Fruit fly (Drosophila melanogaster) whole organism, embryonic: ENCODE measurements around the gene fz3.

ENCODE experiments used
- CG11456 ChIP-seq: fragments of 200-800 bp; sonication (Bioruptor generic); IDR thresholded peaks from 3 replicates; pipeline ENCODE4 v1.3.6; 2022; ENCODE audit warnings: missing biosample characterization, missing genetic modification characterization
- CG12236 ChIP-seq: fragments of 200-800 bp; sonication (Bioruptor generic); optimal IDR thresholded peaks from 2 replicates; lab custom pipeline; 2016; ENCODE audit warnings: missing biosample characterization, missing genetic modification characterization
- CG12769 ChIP-seq: fragments of 200-800 bp; sonication (Bioruptor generic); optimal IDR thresholded peaks from 2 replicates; lab custom pipeline; 2019; ENCODE audit warnings: missing biosample characterization, mild to moderate bottlenecking, missing genetic modification characterization, moderate library complexity
- CG13624 ChIP-seq: fragments of 200-800 bp; sonication (Bioruptor generic); optimal IDR thresholded peaks from 2 replicates; lab custom pipeline; 2016; ENCODE audit warnings: missing biosample characterization, missing genetic modification characterization
- CG14441 ChIP-seq: fragments of 200-800 bp; sonication (Bioruptor generic); IDR thresholded peaks from 2 replicates; pipeline ENCODE4 v1.3.6; 2022; ENCODE audit warnings: missing biosample characterization, missing genetic modification characterization
- CG16779 ChIP-seq: fragments of 200-800 bp; sonication (Bioruptor generic); IDR thresholded peaks from 2 replicates; pipeline ENCODE4 v1.3.6; 2022; ENCODE audit warnings: missing biosample characterization, missing genetic modification characterization
- CG18262 ChIP-seq: fragments of 200-800 bp; optimal IDR thresholded peaks from 3 replicates; lab custom pipeline; 2019; ENCODE audit warnings: missing biosample characterization, mild to moderate bottlenecking, missing genetic modification characterization, moderate library complexity
- CG2202 ChIP-seq: fragments of 200-800 bp; sonication (Bioruptor generic); optimal IDR thresholded peaks from 2 replicates; lab custom pipeline; 2018; ENCODE audit warnings: missing biosample characterization, mild to moderate bottlenecking, missing genetic modification characterization
- CG2875 ChIP-seq: fragments of 200-800 bp; sonication (Bioruptor generic); optimal IDR thresholded peaks from 2 replicates; lab custom pipeline; 2017; ENCODE audit warnings: missing biosample characterization, mild to moderate bottlenecking, missing genetic modification characterization, missing genetic modification reagents
- CG3065 ChIP-seq: fragments of 200-800 bp; sonication (Bioruptor generic); optimal IDR thresholded peaks from 2 replicates; lab custom pipeline; 2016; ENCODE audit warnings: missing biosample characterization, missing genetic modification characterization
- CG31441 ChIP-seq: fragments of 200-800 bp; sonication (Bioruptor generic); IDR thresholded peaks from 2 replicates; pipeline ENCODE4 v1.3.6; 2022; ENCODE audit warnings: missing biosample characterization, missing genetic modification characterization
- CG3163 ChIP-seq: fragments of 200-800 bp; sonication (Bioruptor generic); optimal IDR thresholded peaks from 3 replicates; lab custom pipeline; 2016; ENCODE audit warnings: missing biosample characterization, missing genetic modification characterization
- CG3281 ChIP-seq: fragments of 200-800 bp; sonication (Bioruptor generic); optimal IDR thresholded peaks from 3 replicates; lab custom pipeline; 2017; ENCODE audit warnings: missing biosample characterization, mild to moderate bottlenecking, missing genetic modification characterization
- CG34224 ChIP-seq: fragments of 200-800 bp; sonication (Bioruptor generic); IDR thresholded peaks from 3 replicates; pipeline ENCODE4 v1.3.6; 2022; ENCODE audit warnings: missing biosample characterization, missing genetic modification characterization; ENCODE audit not compliant: partially characterized antibody
- CG4854 ChIP-seq: fragments of 200-800 bp; sonication (Bioruptor generic); optimal IDR thresholded peaks from 2 replicates; lab custom pipeline; 2016; ENCODE audit warnings: missing biosample characterization, missing genetic modification characterization, inconsistent platforms
- CG7556 ChIP-seq: fragments of 200-800 bp; sonication (Bioruptor generic); optimal IDR thresholded peaks from 2 replicates; lab custom pipeline; 2017; ENCODE audit warnings: missing biosample characterization, mild to moderate bottlenecking, missing genetic modification characterization
- CG9727 ChIP-seq: fragments of 200-800 bp; sonication (Bioruptor generic); optimal IDR thresholded peaks from 3 replicates; lab custom pipeline; 2017; ENCODE audit warnings: missing biosample characterization, mild to moderate bottlenecking, missing genetic modification characterization
- Dfd ChIP-seq, 2 experiments: fragments of >200 bp; optimal IDR thresholded peaks; 2 replicates each; lab custom pipeline; 2017; ENCODE audit warnings: missing biosample characterization in 2 of 2, missing genetic modification characterization in 2 of 2
- Dp ChIP-seq: fragments of 200-800 bp; sonication (Bioruptor generic); optimal IDR thresholded peaks from 2 replicates; lab custom pipeline; 2018; ENCODE audit warnings: missing biosample characterization, mild to moderate bottlenecking, missing genetic modification characterization, moderate library complexity
- HmgZ ChIP-seq: fragments of 200-800 bp; sonication (Bioruptor generic); optimal IDR thresholded peaks from 2 replicates; lab custom pipeline; 2018; ENCODE audit warnings: missing biosample characterization, mild to moderate bottlenecking, missing genetic modification characterization
- Hmr ChIP-seq: fragments of 200-800 bp; sonication (Bioruptor generic); optimal IDR thresholded peaks from 3 replicates; lab custom pipeline; 2017; ENCODE audit warnings: mild to moderate bottlenecking, missing biosample characterization, missing genetic modification reagents, missing genetic modification characterization
- Hr51 ChIP-seq, 2 experiments: fragments of 200-800 bp; sonication (Bioruptor generic); optimal IDR thresholded peaks; 2 replicates in 1 of 2; 3 replicates in 1 of 2; lab custom pipeline; 2016 to 2018; ENCODE audit warnings: missing biosample characterization in 2 of 2, missing genetic modification characterization in 2 of 2, mild to moderate bottlenecking in 1 of 2, moderate library complexity in 1 of 2
- MESR4 ChIP-seq: fragments of 200-800 bp; sonication (Bioruptor generic); optimal IDR thresholded peaks from 2 replicates; lab custom pipeline; 2018; ENCODE audit warnings: missing biosample characterization, mild to moderate bottlenecking, missing genetic modification characterization, moderate library complexity
- NfI ChIP-seq: fragments of 200-800 bp; sonication (Bioruptor generic); optimal IDR thresholded peaks from 3 replicates; lab custom pipeline; 2018; ENCODE audit warnings: missing biosample characterization, mild to moderate bottlenecking, missing genetic modification characterization, moderate library complexity
- Rfx ChIP-seq: fragments of 200-800 bp; sonication (Bioruptor generic); IDR thresholded peaks from 2 replicates; pipeline ENCODE4 v1.3.6; 2022; ENCODE audit warnings: missing biosample characterization, missing genetic modification characterization
- Stat92E ChIP-seq, 3 experiments: fragments of >200 bp in 2 of 3; fragments of 200-800 bp in 1 of 3; sonication (Bioruptor generic) in 1 of 3; optimal IDR thresholded peaks; 2 replicates each; lab custom pipeline; 2017 to 2019; ENCODE audit warnings: missing biosample characterization in 3 of 3, missing genetic modification characterization in 3 of 3, mild to moderate bottlenecking in 1 of 3, moderate library complexity in 1 of 3
- Xrp1 ChIP-seq: fragments of 200-800 bp; sonication (Bioruptor generic); IDR thresholded peaks from 2 replicates; pipeline ENCODE4 v1.3.6; 2022; ENCODE audit warnings: missing biosample characterization, missing genetic modification characterization
- ato ChIP-seq: fragments of 200-800 bp; sonication (Bioruptor generic); IDR thresholded peaks from 2 replicates; pipeline ENCODE4 v1.3.6; 2022; ENCODE audit warnings: missing biosample characterization, missing genetic modification characterization; ENCODE audit not compliant: partially characterized antibody
- disco-r ChIP-seq: fragments of 200-800 bp; sonication (Bioruptor generic); optimal IDR thresholded peaks from 2 replicates; lab custom pipeline; 2016; ENCODE audit warnings: missing biosample characterization, missing genetic modification characterization
- exex ChIP-seq: fragments of 200-800 bp; sonication (Bioruptor generic); optimal IDR thresholded peaks from 4 replicates; lab custom pipeline; 2018; ENCODE audit warnings: missing biosample characterization, mild to moderate bottlenecking, missing genetic modification characterization, moderate library complexity
- fd96Cb ChIP-seq: fragments of 200-800 bp; sonication (Bioruptor generic); optimal IDR thresholded peaks from 2 replicates; lab custom pipeline; 2018; ENCODE audit warnings: missing biosample characterization, mild to moderate bottlenecking, missing genetic modification characterization, moderate library complexity
- ftz-f1 ChIP-seq: fragments of 200-800 bp; sonication (Bioruptor generic); optimal IDR thresholded peaks from 2 replicates; lab custom pipeline; 2016; ENCODE audit warnings: missing biosample characterization, missing genetic modification characterization
- gcm ChIP-seq: fragments of 200-800 bp; sonication (Bioruptor generic); optimal IDR thresholded peaks from 2 replicates; lab custom pipeline; 2019; ENCODE audit warnings: missing biosample characterization, mild to moderate bottlenecking, missing genetic modification characterization, moderate library complexity
- grau ChIP-seq: fragments of 200-800 bp; optimal IDR thresholded peaks from 3 replicates; lab custom pipeline; 2019; ENCODE audit warnings: missing biosample characterization, mild to moderate bottlenecking, missing genetic modification characterization, moderate library complexity
- ken ChIP-seq: fragments of 200-800 bp; sonication (Bioruptor generic); IDR thresholded peaks from 3 replicates; pipeline ENCODE4 v1.3.6; 2022; ENCODE audit warnings: missing biosample characterization, missing genetic modification characterization
- klu ChIP-seq: fragments of 200-800 bp; sonication (Bioruptor generic); IDR thresholded peaks from 2 replicates; pipeline ENCODE4 v1.3.6; 2022; ENCODE audit warnings: missing biosample characterization, missing genetic modification characterization
- kni ChIP-seq: fragments of 200-800 bp; sonication (Bioruptor generic); optimal IDR thresholded peaks from 3 replicates; lab custom pipeline; 2017; ENCODE audit warnings: mild to moderate bottlenecking, missing biosample characterization, missing genetic modification reagents, missing genetic modification characterization
- oc ChIP-seq: fragments of 200-800 bp; sonication (Bioruptor generic); optimal IDR thresholded peaks from 2 replicates; lab custom pipeline; 2018; ENCODE audit warnings: missing biosample characterization, mild to moderate bottlenecking, missing genetic modification characterization, moderate library complexity
- p53 ChIP-seq: fragments of 200-800 bp; sonication (Bioruptor generic); optimal IDR thresholded peaks from 2 replicates; lab custom pipeline; 2016; ENCODE audit warnings: missing biosample characterization, missing genetic modification characterization
- pho ChIP-seq: fragments of 200-800 bp; sonication (Bioruptor generic); optimal IDR thresholded peaks from 2 replicates; lab custom pipeline; 2016; ENCODE audit warnings: missing biosample characterization, missing genetic modification characterization
- phol ChIP-seq: fragments of 200-800 bp; sonication (Bioruptor generic); optimal IDR thresholded peaks from 3 replicates; lab custom pipeline; 2018; ENCODE audit warnings: missing biosample characterization, mild to moderate bottlenecking, missing genetic modification characterization, moderate library complexity
- row ChIP-seq: fragments of 200-800 bp; sonication (Bioruptor generic); IDR thresholded peaks from 3 replicates; pipeline ENCODE4 v1.3.6; 2022; ENCODE audit warnings: missing biosample characterization, missing genetic modification characterization
- salm ChIP-seq: fragments of 200-800 bp; sonication (Bioruptor generic); optimal IDR thresholded peaks from 2 replicates; lab custom pipeline; 2018; ENCODE audit warnings: missing biosample characterization, mild to moderate bottlenecking, missing genetic modification characterization
- ssp ChIP-seq: fragments of 200-800 bp; sonication (Bioruptor generic); IDR thresholded peaks from 2 replicates; pipeline ENCODE4 v1.3.6; 2022; ENCODE audit warnings: missing biosample characterization, missing genetic modification characterization
- tap ChIP-seq: fragments of 200-800 bp; optimal IDR thresholded peaks from 3 replicates; lab custom pipeline; 2019; ENCODE audit warnings: missing biosample characterization, mild to moderate bottlenecking, missing genetic modification characterization, moderate library complexity
- tll ChIP-seq, 2 experiments: fragments of 200-800 bp in 1 of 2; fragments of >200 bp in 1 of 2; sonication (Bioruptor generic) in 1 of 2; optimal IDR thresholded peaks; 2 replicates each; lab custom pipeline; 2017 to 2019; ENCODE audit warnings: missing biosample characterization in 2 of 2, missing genetic modification characterization in 2 of 2, mild to moderate bottlenecking in 1 of 2, moderate library complexity in 1 of 2
- trem ChIP-seq: fragments of 200-800 bp; optimal IDR thresholded peaks from 3 replicates; lab custom pipeline; 2019; ENCODE audit warnings: missing biosample characterization, mild to moderate bottlenecking, missing genetic modification characterization, moderate library complexity
- tx ChIP-seq: fragments of 200-800 bp; sonication (Bioruptor generic); optimal IDR thresholded peaks from 2 replicates; lab custom pipeline; 2016; ENCODE audit warnings: missing biosample characterization, missing genetic modification characterization

fz3 gene

dm6 chrX:758892-759621 is 10.7 kb upstream of the fz3 start, which contains the start of gene CG5273 (continued):
- peak; percentile 17 for TF ChIP-seq CG9727 (GFP tag; lab: Kevin White, UChicago)
- TF ChIP-seq salm (tag; lab: Kevin White, UChicago), result peak; percentile 33
- peak; percentile 6 for TF ChIP-seq tap (tag; lab: Kevin White, UChicago)
- TF ChIP-seq CG13624, result peak; percentile 60
- no peak for TF ChIP-seq CG4854 (GFP tag; lab: Kevin White, UChicago)
- peak; percentile 94 for TF ChIP-seq phol (tag; lab: Kevin White, UChicago)
- no peak for TF ChIP-seq CG12236 (GFP tag; lab: Kevin White, UChicago)
- TF ChIP-seq CG18262 (tag; lab: Kevin White, UChicago), result peak; percentile 45
- TF ChIP-seq HmgZ, result peak; percentile 53
- 0 out of 3 replicates have a peak, but pooled peaks have one; percentile 24 for TF ChIP-seq ken (GFP tag; lab: Robert Waterston, UW)
- TF ChIP-seq CG3065, result no peak
- TF ChIP-seq ftz-f1 (GFP tag; lab: Kevin White, UChicago), result peak; percentile 96
- peak; percentile 98 for TF ChIP-seq CG34224
- peak; percentile 13 for TF ChIP-seq NfI
- peak; percentile 100 for TF ChIP-seq kni (GFP tag; lab: Kevin White, UChicago)
- no peak for TF ChIP-seq CG2875 (GFP tag; lab: Kevin White, UChicago)
- TF ChIP-seq CG14441, result no peak
- TF ChIP-seq Dfd (GFP tag; optimal IDR thresholded peaks at IDR 0.05; lab: Kevin White, UChicago), result no peak
- TF ChIP-seq row (GFP tag; lab: Robert Waterston, UW), result peak; percentile 94
- TF ChIP-seq klu (GFP tag; lab: Robert Waterston, UW), result no peak
- TF ChIP-seq Stat92E (GFP tag; optimal IDR thresholded peaks at IDR 0.05; lab: Kevin White, UChicago), result peak in 1 of 3 experiments; percentile 84
- no peak for TF ChIP-seq CG2202
- peak; percentile 7 for TF ChIP-seq CG7556 (GFP tag; lab: Kevin White, UChicago)
- TF ChIP-seq disco-r (GFP tag; lab: Kevin White, UChicago), result no peak
- peak in 1 of 2 experiments; percentile 25 for TF ChIP-seq Hr51 (GFP tag; optimal IDR thresholded peaks at IDR 0.05; lab: Kevin White, UChicago)
- peak in 1 of 2 experiments; percentile 79 for TF ChIP-seq tll (GFP tag; optimal IDR thresholded peaks at IDR 0.05; lab: Kevin White, UChicago)
- peak; percentile 21 for TF ChIP-seq grau
- no peak for TF ChIP-seq CG11456 (GFP tag; lab: Robert Waterston, UW)
- peak; percentile 11 for TF ChIP-seq oc (tag; lab: Kevin White, UChicago)
- TF ChIP-seq CG16779 (GFP tag; lab: Robert Waterston, UW), result 0 out of 2 replicates have a peak, but pooled peaks have one; percentile 14
- no peak for TF ChIP-seq ssp
- peak; percentile 1 for TF ChIP-seq tx
- peak; percentile 14 for TF ChIP-seq exex (tag; lab: Kevin White, UChicago)
- TF ChIP-seq CG12769 (tag; lab: Kevin White, UChicago), result peak; percentile 67
- TF ChIP-seq Xrp1 (GFP tag; lab: Robert Waterston, UW), result peak; percentile 51; the same call in 1 of the 2 replicates
- TF ChIP-seq CG3163 (GFP tag; lab: Kevin White, UChicago), result no peak
- TF ChIP-seq Rfx (GFP tag; lab: Robert Waterston, UW), result peak; percentile 66
- TF ChIP-seq CG31441, result no peak
- TF ChIP-seq trem, result peak; percentile 76
- no peak for TF ChIP-seq fd96Cb (tag; lab: Kevin White, UChicago)
- peak; percentile 95 for TF ChIP-seq ato
- TF ChIP-seq Dp (GFP tag; lab: Kevin White, UChicago), result peak; percentile 56
- TF ChIP-seq CG3281 (GFP tag; lab: Kevin White, UChicago), result peak; percentile 13
- peak; percentile 78 for TF ChIP-seq Hmr (GFP tag; lab: Kevin White, UChicago)
- TF ChIP-seq MESR4 (GFP tag; lab: Kevin White, UChicago), result peak; percentile 85
- TF ChIP-seq gcm (GFP tag; lab: Kevin White, UChicago), result no peak
- TF ChIP-seq p53 (GFP tag; lab: Kevin White, UChicago), result peak; percentile 39
- TF ChIP-seq pho, result no peak
